Fruit fly (Drosophila melanogaster): ENCODE measurements around the gene ND-B22.
A peak's percentile ranks its signal among the peaks of the same experiment; 100 is the strongest.

ND-B22 gene

DNA sequence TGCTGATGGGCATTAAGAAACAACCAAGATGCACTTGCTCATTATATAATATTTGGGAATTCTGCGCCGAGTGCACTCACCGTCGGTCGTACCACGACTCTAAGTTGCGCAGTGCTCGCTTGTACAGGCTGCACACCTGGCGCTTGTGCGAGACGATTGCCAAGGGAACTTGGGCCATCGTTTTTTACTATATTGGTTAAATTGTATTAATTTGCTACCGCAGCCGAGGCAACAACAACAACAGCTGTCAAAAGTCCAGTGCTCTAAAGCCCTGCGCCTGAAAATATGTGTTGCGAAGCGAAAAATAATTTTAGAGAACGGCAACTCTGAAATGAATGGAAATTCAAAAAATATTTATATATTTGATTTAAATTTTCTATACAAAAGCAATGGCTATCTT is at the start of gene ND-B22:
ND-B22 (minus strand) TSS at position 349 of the 400 bp plus-strand sequence.
- TF ChIP-seq CG17801 (GFP tag; optimal IDR thresholded peaks at IDR 0.05; ENCODE audit: partially characterized antibody) = peak; percentile 66

dm6 chr2L:13414525-13415481 is 43.9 kb upstream of the ND-B22 start, which contains the start of the genes CG16956, CG42784 and CG43850:
TSS of gene CG16956 (minus strand) at chr2L:13414575.
TSS of gene CG42784 (plus strand) at chr2L:13415431.
TSS of gene CG43850 (plus strand) at chr2L:13415431.
- TF ChIP-seq CG17801 (GFP tag; optimal IDR thresholded peaks at IDR 0.05; ENCODE audit: partially characterized antibody) = no peak

DNA sequence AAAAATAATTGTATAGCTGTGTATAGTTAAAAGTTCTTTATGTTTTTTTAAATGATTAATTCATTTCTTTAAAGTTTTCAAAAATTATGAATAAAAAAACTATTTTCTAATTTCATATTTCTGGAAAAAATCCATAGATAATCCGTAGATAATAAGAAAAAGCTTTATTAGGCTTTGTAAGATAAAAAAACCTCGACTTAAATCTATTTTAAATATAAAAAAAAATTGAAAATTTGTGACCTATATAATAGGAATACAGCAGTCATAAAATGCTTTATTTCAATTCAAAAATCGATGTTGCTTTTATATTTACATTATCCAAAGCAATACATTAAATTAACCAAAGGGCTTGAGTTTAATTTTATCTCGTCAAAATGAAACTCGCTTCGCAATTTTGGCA is 41.3 kb upstream of the ND-B22 start, which contains the start of gene Flad2:
Flad2 (plus strand) TSS at position 301 of the 400 bp plus-strand sequence.
- TF ChIP-seq CG17801 (GFP tag; optimal IDR thresholded peaks at IDR 0.05; ENCODE audit: partially characterized antibody) = no peak

- TF ChIP-seq CG17801 (GFP tag; optimal IDR thresholded peaks at IDR 0.05; ENCODE audit: partially characterized antibody) = peak; percentile 68
Measured at dm6 chr2L:13411566-13411965, 40.7 kb upstream of the ND-B22 start, which contains the start of gene Vm34Ca. TSS of gene Vm34Ca (minus strand) at chr2L:13411631.

- TF ChIP-seq CG17801 (GFP tag; optimal IDR thresholded peaks at IDR 0.05; ENCODE audit: partially characterized antibody) = peak; percentile 75
Measured at dm6 chr2L:13399565-13399964, 28.7 kb upstream of the ND-B22 start.

- TF ChIP-seq CG17801 (GFP tag; optimal IDR thresholded peaks at IDR 0.05; ENCODE audit: partially characterized antibody) = peak; percentile 89
Measured at dm6 chr2L:13398614-13399161, 27.8 kb upstream of the ND-B22 start, which contains the start of the genes CG10859 and CG7110. TSS of gene CG10859 (minus strand) at chr2L:13398664. TSS of gene CG7110 (plus strand) at chr2L:13398991.

dm6 chr2L:13397393-13397792 is 26.5 kb upstream of the ND-B22 start:
- no peak for TF ChIP-seq CG17801 (GFP tag; optimal IDR thresholded peaks at IDR 0.05; ENCODE audit: partially characterized antibody)

dm6 chr2L:13396084-13396483 is 25.2 kb upstream of the ND-B22 start, which contains the start of gene CG16957:
TSS of gene CG16957 (minus strand) at chr2L:13396184.
- no peak for TF ChIP-seq CG17801 (GFP tag; optimal IDR thresholded peaks at IDR 0.05; ENCODE audit: partially characterized antibody)

dm6 chr2L:13394903-13395302 is 24.0 kb upstream of the ND-B22 start, which contains the start of gene RpL24:
TSS of gene RpL24 (minus strand) at chr2L:13395131.
- TF ChIP-seq CG17801 (GFP tag; optimal IDR thresholded peaks at IDR 0.05; ENCODE audit: partially characterized antibody) = peak; percentile 98

DNA sequence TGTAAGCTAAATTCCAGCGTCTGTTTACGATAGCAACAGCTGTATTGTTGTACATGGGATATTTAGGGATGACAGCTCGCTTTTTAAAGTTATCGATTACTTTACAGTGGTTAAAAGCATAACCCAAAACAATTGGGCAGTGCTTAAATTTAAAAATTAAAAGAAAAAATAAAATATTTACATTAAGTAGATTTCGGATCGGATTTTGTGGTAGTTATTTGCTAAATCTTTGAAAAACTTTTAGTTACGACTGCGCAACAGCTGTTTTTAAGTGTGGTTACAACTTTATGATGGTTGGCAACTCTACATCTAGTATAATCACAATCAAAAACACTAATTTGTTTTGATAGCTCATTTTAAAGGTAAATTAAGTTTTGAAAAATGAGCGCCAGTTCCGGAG is 16.3 kb upstream of the ND-B22 start, which contains the start of the genes Ing5 and CG7099:
Ing5 (minus strand) TSS at position 58 of the 400 bp plus-strand sequence.
CG7099 (plus strand) TSS at position 317 of the 400 bp plus-strand sequence.
- TF ChIP-seq CG17801 (GFP tag; optimal IDR thresholded peaks at IDR 0.05; ENCODE audit: partially characterized antibody) = peak; percentile 99

- peak; percentile 29 for TF ChIP-seq CG17801 (GFP tag; optimal IDR thresholded peaks at IDR 0.05; ENCODE audit: partially characterized antibody)
Measured at dm6 chr2L:13382351-13383029, 11.6 kb upstream of the ND-B22 start, which contains the start of gene loqs. TSS of gene loqs (plus strand) at chr2L:13382652.

DNA sequence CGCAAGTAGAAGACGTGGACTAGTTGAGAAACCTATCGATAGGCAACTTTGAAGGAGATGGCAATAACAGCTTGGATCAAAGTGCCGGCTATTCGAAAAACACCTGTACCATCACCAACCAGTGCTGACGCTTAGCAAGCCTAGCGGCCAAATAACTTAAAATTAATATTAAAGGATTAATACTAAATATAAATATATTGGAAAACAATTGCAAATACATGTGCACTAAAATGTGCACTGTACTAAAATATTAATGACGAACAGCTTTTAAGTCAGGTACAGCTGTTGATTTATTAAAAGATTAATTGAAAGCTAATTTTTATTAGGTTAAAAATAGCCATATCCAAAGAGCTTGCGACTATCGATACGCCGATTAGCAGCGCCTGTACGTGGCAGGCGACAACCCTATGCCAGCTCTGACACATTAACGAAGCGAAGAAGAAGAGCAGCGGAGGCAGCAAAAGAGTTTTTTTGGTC is 7.6 kb upstream of the ND-B22 start, which contains the start of the genes CG9302 and beta'COP:
CG9302 (minus strand) TSS at position 51 of the 477 bp plus-strand sequence.
beta'COP (plus strand) TSS at position 415 of the 477 bp plus-strand sequence.
- peak; percentile 81 for TF ChIP-seq CG17801 (GFP tag; optimal IDR thresholded peaks at IDR 0.05; ENCODE audit: partially characterized antibody)

dm6 chr2L:13376086-13376485 is 5.2 kb upstream of the ND-B22 start:
- no peak for TF ChIP-seq CG17801 (GFP tag; optimal IDR thresholded peaks at IDR 0.05; ENCODE audit: partially characterized antibody)

All from ovary, adult (tissue).